Worm (Caenorhabditis elegans) whole organism, midembryonic: ENCODE measurements around the gene Y54G9A.9.

Experiments used
- T22C8.4 ChIP-seq: fragments of 200-800 bp; sonication (Bioruptor generic); IDR thresholded peaks from 2 replicates; pipeline ENCODE4 v1.3.6; 2022; ENCODE audit warnings: missing genetic modification characterization, missing compliant biosample characterization
- cog-1 ChIP-seq: sonication (generic microtip); optimal IDR thresholded peaks from 2 replicates; lab custom pipeline; 2016; ENCODE audit warnings: missing genetic modification characterization, missing compliant biosample characterization
- flt-1 ChIP-seq: fragments of 200-800 bp; sonication (Bioruptor generic); IDR thresholded peaks from 2 replicates; pipeline ENCODE4 v1.3.6; 2022; ENCODE audit warnings: missing genetic modification characterization, missing compliant biosample characterization
- klf-2 ChIP-seq: fragments of 200-800 bp; sonication (Bioruptor generic); conservative IDR thresholded peaks from 2 replicates; pipeline ENCODE4 v1.3.6; 2022; ENCODE audit warnings: missing genetic modification reagents, missing genetic modification characterization, missing compliant biosample characterization
- med-1 ChIP-seq: sonication (generic microtip); optimal IDR thresholded peaks from 2 replicates; lab custom pipeline; 2017; ENCODE audit warnings: missing genetic modification characterization, mild to moderate bottlenecking, missing compliant biosample characterization, antibody characterized with exemption, missing genetic modification reagents; ENCODE audit not compliant: insufficient read depth
- ref-1 ChIP-seq: fragments of 200-800 bp; sonication (Bioruptor generic); conservative IDR thresholded peaks from 2 replicates; pipeline ENCODE4 v1.3.6; 2022; ENCODE audit warnings: missing genetic modification reagents, missing genetic modification characterization, missing compliant biosample characterization
- ztf-23 ChIP-seq: fragments of 200-800 bp; sonication (Bioruptor generic); IDR thresholded peaks from 2 replicates; pipeline ENCODE4 v1.3.6; 2022; ENCODE audit warnings: missing genetic modification reagents, missing genetic modification characterization, missing compliant biosample characterization
- ztf-29 ChIP-seq: fragments of 200-800 bp; sonication (Bioruptor generic); IDR thresholded peaks from 2 replicates; pipeline ENCODE4 v1.3.6; 2022; ENCODE audit warnings: missing genetic modification reagents, missing genetic modification characterization, missing compliant biosample characterization

DNA sequence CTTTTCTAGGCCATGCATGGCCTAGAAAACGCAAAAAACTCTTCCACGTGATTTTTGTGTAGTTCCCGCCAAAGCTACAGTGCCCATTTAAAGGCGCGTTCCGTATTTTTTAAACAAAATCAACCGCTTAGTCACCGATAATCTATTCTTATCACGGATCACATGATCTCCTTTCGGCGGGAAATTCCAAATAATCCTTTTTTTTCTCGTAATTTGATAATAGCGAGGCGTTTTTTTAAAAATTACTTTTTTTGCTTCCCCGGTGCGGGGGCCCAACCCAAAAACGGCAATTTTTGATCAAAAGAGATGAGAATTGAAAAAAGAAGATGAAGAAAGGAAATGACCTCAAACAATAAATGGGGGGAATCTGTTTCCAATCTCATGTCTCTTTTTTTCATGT is 21.5 kb downstream of the Y54G9A.9 start:
- no peak for TF ChIP-seq T22C8.4 (GFP tag; lab: Robert Waterston, UW)
- no peak for TF ChIP-seq cog-1 (tag; lab: Kevin White, UChicago)
- TF ChIP-seq med-1: no peak
- no peak for TF ChIP-seq flt-1
- no peak for TF ChIP-seq klf-2 (GFP tag; lab: Robert Waterston, UW)
- no peak for TF ChIP-seq ztf-23 (GFP tag; lab: Robert Waterston, UW)
- TF ChIP-seq ref-1 (GFP tag; lab: Robert Waterston, UW): no peak
- no peak for TF ChIP-seq ztf-29
